Fruit fly (Drosophila melanogaster): ENCODE measurements around the gene yin.

Gene yin

dm6 chrX:3840962-3841361, 30.8 kb downstream of the yin start (continued):
- TF ChIP-seq net (GFP tag; optimal IDR thresholded peaks at IDR 0.05) (peak; percentile 5), ss (GFP tag; optimal IDR thresholded peaks at IDR 0.05) (peak; percentile 43), Hr39 (GFP tag; optimal IDR thresholded peaks at IDR 0.05) (no peak), Lpt (GFP tag; optimal IDR thresholded peaks at IDR 0.05) (peak; percentile 52), Sox14 (GFP tag; optimal IDR thresholded peaks at IDR 0.05) (no peak)

- peak; percentile 54 for TF ChIP-seq net (GFP tag; optimal IDR thresholded peaks at IDR 0.05)
- peak; percentile 28 for TF ChIP-seq fd59A (GFP tag; optimal IDR thresholded peaks at IDR 0.05)
- TF ChIP-seq CG11762 (GFP tag; optimal IDR thresholded peaks at IDR 0.05; ENCODE audit: insufficient read depth): peak; percentile 38
- TF ChIP-seq pdm3 (GFP tag; optimal IDR thresholded peaks at IDR 0.05): peak; percentile 51
- TF ChIP-seq achi (GFP tag; optimal IDR thresholded peaks at IDR 0.05): peak; percentile 65
- TF ChIP-seq CG10669 (GFP tag; optimal IDR thresholded peaks at IDR 0.05): peak; percentile 24
- TF ChIP-seq cyc (GFP tag; optimal IDR thresholded peaks at IDR 0.05): peak; percentile 42
- peak; percentile 38 for TF ChIP-seq CG7368 (GFP tag; optimal IDR thresholded peaks at IDR 0.05)
- TF ChIP-seq spab (GFP tag; optimal IDR thresholded peaks at IDR 0.05): no peak
- TF ChIP-seq Ets96B (tag; optimal IDR thresholded peaks at IDR 0.05): peak; percentile 38
- TF ChIP-seq CG6276 (GFP tag; optimal IDR thresholded peaks at IDR 0.05): peak; percentile 81
- peak; percentile 77 for TF ChIP-seq CG6163 (GFP tag; IDR thresholded peaks at IDR 0.05)
- peak; percentile 16 for TF ChIP-seq dsx (GFP tag; optimal IDR thresholded peaks at IDR 0.05; ENCODE audit: poor library complexity, severe bottlenecking)
- no peak for TF ChIP-seq Hr38 (GFP tag; optimal IDR thresholded peaks at IDR 0.05)
- no peak for TF ChIP-seq CG11902 (GFP tag; optimal IDR thresholded peaks at IDR 0.05)
- TF ChIP-seq CG8119 (GFP tag; IDR thresholded peaks at IDR 0.05): peak; percentile 76
- TF ChIP-seq Eip93F (GFP tag; optimal IDR thresholded peaks at IDR 0.05): no peak
- peak; percentile 39 for TF ChIP-seq Hr39 (GFP tag; optimal IDR thresholded peaks at IDR 0.05)
- TF ChIP-seq ss (GFP tag; optimal IDR thresholded peaks at IDR 0.05): peak; percentile 16 to 24
- peak; percentile 35 for TF ChIP-seq esn (GFP tag; optimal IDR thresholded peaks at IDR 0.05)
- TF ChIP-seq CG11294 (GFP tag; IDR thresholded peaks at IDR 0.05): no peak
- peak; percentile 24 for TF ChIP-seq Sox102F (GFP tag; optimal IDR thresholded peaks at IDR 0.05)
- peak; percentile 84 for TF ChIP-seq CG15336 (GFP tag; IDR thresholded peaks at IDR 0.05)
- peak; percentile 52; the same call in 1 of the 2 replicates for TF ChIP-seq Gug (GFP tag; IDR thresholded peaks at IDR 0.05)
- TF ChIP-seq CG31627 (GFP tag; optimal IDR thresholded peaks at IDR 0.05): peak; percentile 18
- peak; percentile 30 for TF ChIP-seq CG34406 (GFP tag; optimal IDR thresholded peaks at IDR 0.05)
- peak; percentile 18 for TF ChIP-seq CG1621 (tag; optimal IDR thresholded peaks at IDR 0.05)
- peak; percentile 20 for TF ChIP-seq vri (GFP tag; optimal IDR thresholded peaks at IDR 0.05)
- TF ChIP-seq CG6808 (GFP tag; optimal IDR thresholded peaks at IDR 0.05): peak; percentile 56
- TF ChIP-seq CG3032 (tag; optimal IDR thresholded peaks at IDR 0.05): peak; percentile 31
- TF ChIP-seq Sox15 (GFP tag; optimal IDR thresholded peaks at IDR 0.05): no peak
- TF ChIP-seq topi (GFP tag; optimal IDR thresholded peaks at IDR 0.05): peak; percentile 41
- TF ChIP-seq CG8632 (GFP tag; optimal IDR thresholded peaks at IDR 0.05): peak; percentile 36
- peak; percentile 69 for TF ChIP-seq Hr4 (GFP tag; optimal IDR thresholded peaks at IDR 0.05)
- TF ChIP-seq Met (GFP tag; optimal IDR thresholded peaks at IDR 0.05): peak; percentile 41
- peak; percentile 53 for TF ChIP-seq CG10631 (GFP tag; optimal IDR thresholded peaks at IDR 0.05)
- peak; percentile 7 to 51 for TF ChIP-seq salr (GFP tag; optimal IDR thresholded peaks at IDR 0.05)
- TF ChIP-seq CG6854 (GFP tag; optimal IDR thresholded peaks at IDR 0.05): no peak
- TF ChIP-seq svp (GFP tag): peak; percentile 69
- no peak for TF ChIP-seq CG8319 (GFP tag; optimal IDR thresholded peaks at IDR 0.05)
- peak; percentile 52 for TF ChIP-seq acj6 (GFP tag; optimal IDR thresholded peaks at IDR 0.05)
- peak; percentile 40 for TF ChIP-seq lz (GFP tag; optimal IDR thresholded peaks at IDR 0.05)
- TF ChIP-seq eg (GFP tag; IDR thresholded peaks at IDR 0.05): peak; percentile 87
- peak; percentile 64 for TF ChIP-seq OdsH (GFP tag; optimal IDR thresholded peaks at IDR 0.05)
- TF ChIP-seq Eip75B (GFP tag; optimal IDR thresholded peaks at IDR 0.05): no peak
- peak; percentile 63 for TF ChIP-seq CG4318 (GFP tag; optimal IDR thresholded peaks at IDR 0.05)
- peak; percentile 82 for TF ChIP-seq CG32006 (GFP tag; optimal IDR thresholded peaks at IDR 0.05)
- TF ChIP-seq CG3919 (GFP tag; optimal IDR thresholded peaks at IDR 0.05): peak; percentile 60
- peak; percentile 50 for TF ChIP-seq Sox14 (GFP tag; optimal IDR thresholded peaks at IDR 0.05)
Observed at dm6 chrX:3838648-3839047, 33.1 kb downstream of the yin start.

Measured in whole organism, prepupa.